Fruit fly (Drosophila melanogaster): ENCODE data around the gene Cpr65Eb.

Gene Cpr65Eb

DNA sequence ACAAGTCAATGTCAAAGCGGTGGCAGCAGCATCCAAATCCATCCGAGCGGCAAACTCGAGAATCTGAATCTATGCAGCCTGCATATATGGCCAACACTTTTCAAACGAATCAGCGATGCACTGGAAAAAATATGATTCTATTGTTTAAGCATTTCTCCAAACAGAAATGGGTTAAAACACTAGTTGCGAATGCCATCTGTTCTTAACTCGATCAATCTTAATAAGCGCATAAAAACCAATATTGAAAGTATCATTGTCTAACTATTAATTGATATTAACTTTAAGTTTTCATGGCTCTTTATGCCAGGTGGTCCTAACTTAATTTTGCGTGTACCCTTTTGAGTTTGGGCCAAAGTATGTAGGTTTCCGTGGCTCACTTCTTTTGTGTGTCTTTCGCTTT, 17.1 kb upstream of the Cpr65Eb start (continued):
- TF ChIP-seq unpg (GFP tag; optimal IDR thresholded peaks at IDR 0.05): peak; percentile 5
- no peak for TF ChIP-seq ash1 (GFP tag; optimal IDR thresholded peaks at IDR 0.05)
- no peak for TF ChIP-seq CG8478 (optimal IDR thresholded peaks at IDR 0.05)
- no peak for TF ChIP-seq hkb (optimal IDR thresholded peaks at IDR 0.05)
- TF ChIP-seq hkb (GFP tag; IDR thresholded peaks at IDR 0.05): peak; percentile 31; the same call in 1 of the 2 replicates
- TF ChIP-seq sd (tag; optimal IDR thresholded peaks at IDR 0.05): no peak
- no peak for TF ChIP-seq run (tag; optimal IDR thresholded peaks at IDR 0.05)
- peak; percentile 25 for TF ChIP-seq CG18262 (tag; optimal IDR thresholded peaks at IDR 0.05)
- no peak for TF ChIP-seq Deaf1 (tag; optimal IDR thresholded peaks at IDR 0.05)
- TF ChIP-seq CG9817 (tag; optimal IDR thresholded peaks at IDR 0.05): no peak
- no peak for TF ChIP-seq CG7357 (GFP tag; IDR thresholded peaks at IDR 0.05)
- TF ChIP-seq lab (GFP tag; optimal IDR thresholded peaks at IDR 0.05): peak; percentile 2
- TF ChIP-seq sens (GFP tag): peak; percentile 64
- no peak for TF ChIP-seq NC2β (GFP tag; optimal IDR thresholded peaks at IDR 0.05)
- no peak for TF ChIP-seq CG2116 (GFP tag; optimal IDR thresholded peaks at IDR 0.05)
- TF ChIP-seq CG10654 (GFP tag; optimal IDR thresholded peaks at IDR 0.05): no peak
- no peak for TF ChIP-seq Asciz (GFP tag; optimal IDR thresholded peaks at IDR 0.05)
- TF ChIP-seq Gug (GFP tag; IDR thresholded peaks at IDR 0.05): no peak
- TF ChIP-seq jigr1 (GFP tag; IDR thresholded peaks at IDR 0.05): no peak
- TF ChIP-seq CG11456 (GFP tag; IDR thresholded peaks at IDR 0.05): no peak
- peak; percentile 21 for TF ChIP-seq CG15269 (tag; optimal IDR thresholded peaks at IDR 0.05)
- no peak for TF ChIP-seq cg (GFP tag; optimal IDR thresholded peaks at IDR 0.05)
- TF ChIP-seq Bdp1 (GFP tag; optimal IDR thresholded peaks at IDR 0.05): no peak
- TF ChIP-seq CG4617 (GFP tag; optimal IDR thresholded peaks at IDR 0.05; ENCODE audit: borderline replicate concordance): no peak
- TF ChIP-seq CG1602 (GFP tag; optimal IDR thresholded peaks at IDR 0.05): no peak
- no peak for TF ChIP-seq ato (GFP tag; IDR thresholded peaks at IDR 0.05; ENCODE audit: partially characterized antibody)
- TF ChIP-seq CG11723 (GFP tag; optimal IDR thresholded peaks at IDR 0.05): no peak
- no peak for TF ChIP-seq HmgD (GFP tag; optimal IDR thresholded peaks at IDR 0.05)
- no peak for TF ChIP-seq Awh (GFP tag; IDR thresholded peaks at IDR 0.05)
- TF ChIP-seq CG43689 (GFP tag; IDR thresholded peaks at IDR 0.05): no peak
- TF ChIP-seq nmo (GFP tag; optimal IDR thresholded peaks at IDR 0.05): peak; percentile 3
- TF ChIP-seq CG10565 (GFP tag; optimal IDR thresholded peaks at IDR 0.05): no peak
- TF ChIP-seq ems (GFP tag; optimal IDR thresholded peaks at IDR 0.05): no peak
- TF ChIP-seq lmd (GFP tag; IDR thresholded peaks at IDR 0.05): no peak
- TF ChIP-seq Jarid2 (GFP tag; optimal IDR thresholded peaks at IDR 0.05): no peak
- TF ChIP-seq CG10209 (GFP tag; optimal IDR thresholded peaks at IDR 0.05): no peak
- TF ChIP-seq emc (GFP tag; optimal IDR thresholded peaks at IDR 0.05): no peak
- peak; percentile 45 for TF ChIP-seq gem (tag; optimal IDR thresholded peaks at IDR 0.05)
- TF ChIP-seq Dref (GFP tag; IDR thresholded peaks at IDR 0.05): no peak
- TF ChIP-seq salm (tag; optimal IDR thresholded peaks at IDR 0.05): no peak
- no peak for TF ChIP-seq tap (tag; optimal IDR thresholded peaks at IDR 0.05)
- TF ChIP-seq CG17359 (tag; optimal IDR thresholded peaks at IDR 0.05): peak; percentile 18
- TF ChIP-seq Gsc (GFP tag; IDR thresholded peaks at IDR 0.05): no peak
- TF ChIP-seq Dbx (GFP tag; IDR thresholded peaks at IDR 0.05): no peak
- no peak for TF ChIP-seq cad (GFP tag; optimal IDR thresholded peaks at IDR 0.05)
- TF ChIP-seq CG4424 (GFP tag; optimal IDR thresholded peaks at IDR 0.05): no peak
- no peak for TF ChIP-seq zfh1 (GFP tag; IDR thresholded peaks at IDR 0.05)
- no peak for TF ChIP-seq Drgx (GFP tag; IDR thresholded peaks at IDR 0.05)
- TF ChIP-seq kni (GFP tag; optimal IDR thresholded peaks at IDR 0.05): no peak
- no peak for TF ChIP-seq Nf-YB (GFP tag; optimal IDR thresholded peaks at IDR 0.05)
- no peak for TF ChIP-seq TFAM (GFP tag; optimal IDR thresholded peaks at IDR 0.05)
- TF ChIP-seq dmrt99B (tag; optimal IDR thresholded peaks at IDR 0.05): peak; percentile 50
- TF ChIP-seq Nf-YC (tag; optimal IDR thresholded peaks at IDR 0.05): no peak

Measured in whole organism, embryonic.